Worm (Caenorhabditis elegans): ENCODE results near the gene cln-3.3.

The cln-3.3 gene

ce11 chrV:8661241-8661954 is 21.5 kb upstream of the cln-3.3 start (continued):
- TF ChIP-seq ztf-3 (GFP tag; optimal IDR thresholded peaks at IDR 0.05) (no peak), Y79H2A.3 (GFP tag; conservative IDR thresholded peaks at IDR 0.05) (no peak), ceh-27 (GFP tag; optimal IDR thresholded peaks at IDR 0.05) (no peak), tbp1 (GFP tag; optimal IDR thresholded peaks at IDR 0.05) (no peak), ztf-22 (GFP tag; optimal IDR thresholded peaks at IDR 0.05) (peak; percentile 27), cebp-1 (GFP tag; IDR thresholded peaks at IDR 0.05) (no peak), cebp-1 (tag; optimal IDR thresholded peaks at IDR 0.05) (peak; percentile 48), hmg-1.2 (GFP tag; IDR thresholded peaks at IDR 0.05) (no peak; the same call in 1 of the 2 replicates), hsf-1 (GFP tag; IDR thresholded peaks at IDR 0.05) (no peak), F33H1.4 (GFP tag; IDR thresholded peaks at IDR 0.05) (no peak)

ce11 chrV:8662056-8663006 is 20.5 kb upstream of the cln-3.3 start:
- TF ChIP-seq zfh-2 (GFP tag; conservative IDR thresholded peaks at IDR 0.05): peak; percentile 68
- TF ChIP-seq tbx-9 (tag; optimal IDR thresholded peaks at IDR 0.05; ENCODE audit: borderline replicate concordance): no peak
- no peak for TF ChIP-seq bed-2 (GFP tag; IDR thresholded peaks at IDR 0.05)
- TF ChIP-seq ztf-26 (tag; optimal IDR thresholded peaks at IDR 0.05): peak; percentile 29
- no peak for TF ChIP-seq die-1 (tag; optimal IDR thresholded peaks at IDR 0.05)
- TF ChIP-seq lin-40 (tag; optimal IDR thresholded peaks at IDR 0.05): peak; percentile 30
- peak; percentile 40 for TF ChIP-seq somi-1 (GFP tag; optimal IDR thresholded peaks at IDR 0.05)
- no peak for TF ChIP-seq repo-1 (tag; optimal IDR thresholded peaks at IDR 0.05)
- TF ChIP-seq nhr-80 (tag; optimal IDR thresholded peaks at IDR 0.05): no peak
- no peak for TF ChIP-seq Y67H2A.10 (GFP tag; conservative IDR thresholded peaks at IDR 0.05)
- no peak for TF ChIP-seq let-607 (tag; optimal IDR thresholded peaks at IDR 0.05)
- TF ChIP-seq dox-1 (GFP tag; IDR thresholded peaks at IDR 0.05): no peak
- 0 out of 2 replicates have a peak, but pooled peaks have one; percentile 38 for TF ChIP-seq nfyb-1 (GFP tag; IDR thresholded peaks at IDR 0.05)
- no peak for TF ChIP-seq F33H1.4 (GFP tag; IDR thresholded peaks at IDR 0.05)

- TF ChIP-seq die-1 (tag; optimal IDR thresholded peaks at IDR 0.05) (no peak), efl-1 (GFP tag; optimal IDR thresholded peaks at IDR 0.05) (no peak), akir-1 (GFP tag; optimal IDR thresholded peaks at IDR 0.05) (no peak), cebp-1 (GFP tag; IDR thresholded peaks at IDR 0.05) (no peak), cebp-1 (tag; optimal IDR thresholded peaks at IDR 0.05) (peak; percentile 17), hmg-20 (GFP tag; IDR thresholded peaks at IDR 0.05) (no peak), aptf-3 (GFP tag; IDR thresholded peaks at IDR 0.05) (no peak), Y56A3A.18 (GFP tag; IDR thresholded peaks at IDR 0.05) (no peak), atf-7 (tag; optimal IDR thresholded peaks at IDR 0.05) (no peak), madf-3 (GFP tag; IDR thresholded peaks at IDR 0.05) (no peak), C17E4.6 (GFP tag; IDR thresholded peaks at IDR 0.05) (no peak), zfh-2 (GFP tag; conservative IDR thresholded peaks at IDR 0.05) (peak; percentile 85), K12H6.12 (tag; optimal IDR thresholded peaks at IDR 0.05) (peak; percentile 9), mcd-1 (GFP tag; IDR thresholded peaks at IDR 0.05) (0 out of 2 replicates have a peak, but pooled peaks have one; percentile 12), tlf-1 (GFP tag; optimal IDR thresholded peaks at IDR 0.05) (no peak), B0035.1 (tag; optimal IDR thresholded peaks at IDR 0.05) (no peak), sea-2 (GFP tag; IDR thresholded peaks at IDR 0.05) (no peak), F55B11.4 (tag; optimal IDR thresholded peaks at IDR 0.05; ENCODE audit: borderline replicate concordance, insufficient read depth) (no peak), ets-4 (GFP tag; optimal IDR thresholded peaks at IDR 0.05) (no peak), B0336.3 (GFP tag; IDR thresholded peaks at IDR 0.05) (no peak), C06A6.2 (GFP tag; conservative IDR thresholded peaks at IDR 0.05) (no peak), F39B2.1 (GFP tag; IDR thresholded peaks at IDR 0.05) (no peak), rcor-1 (GFP tag; IDR thresholded peaks at IDR 0.05) (no peak), fkh-3 (tag; optimal IDR thresholded peaks at IDR 0.05) (no peak)
Measured at ce11 chrV:8663023-8663422, 19.8 kb upstream of the cln-3.3 start.
